Fruit fly (Drosophila melanogaster): ENCODE data around the gene Qsox3.

The Qsox3 gene

DNA sequence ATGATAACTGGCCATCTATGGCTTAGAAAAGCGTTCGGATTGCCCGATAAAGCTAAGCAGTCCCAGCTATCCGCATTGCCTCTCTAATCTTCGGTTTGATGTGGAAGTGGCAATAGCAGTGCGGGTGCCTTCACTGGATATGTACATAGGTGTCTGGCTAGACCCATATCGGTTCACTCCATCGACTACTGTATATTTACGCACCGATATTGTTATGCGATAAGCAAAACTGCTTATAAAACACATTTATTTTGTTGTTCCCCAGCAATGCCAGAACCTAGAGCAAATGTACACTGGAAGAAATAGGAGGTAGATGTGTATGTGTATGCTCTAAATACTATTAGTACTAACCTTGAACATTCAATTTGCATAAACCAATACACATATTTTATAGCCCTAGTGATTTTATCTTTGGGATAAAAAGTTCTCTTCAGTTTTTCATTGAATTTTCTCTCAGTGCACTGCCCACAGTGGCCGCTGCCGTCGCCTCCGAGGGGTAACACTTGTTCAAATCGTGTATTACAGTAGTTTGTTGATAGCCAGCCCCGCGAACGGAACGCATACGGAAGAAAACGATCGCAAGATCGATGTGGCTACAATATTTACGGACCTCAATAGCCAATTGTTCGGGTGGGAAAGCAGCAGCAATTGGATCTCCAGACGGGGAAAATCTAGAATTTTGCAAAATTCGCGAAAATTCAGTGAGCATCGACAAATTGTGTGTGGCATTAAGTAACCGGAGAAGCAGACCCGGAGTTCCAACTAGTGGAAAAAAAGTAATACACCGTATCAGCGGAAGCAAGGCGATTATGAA, 41.3 kb upstream of the Qsox3 start, which contains the start of gene CG31431 (continued):
- TF ChIP-seq Sry-β (GFP tag; optimal IDR thresholded peaks at IDR 0.05) (peak; percentile 57), sc (optimal IDR thresholded peaks at IDR 0.05) (no peak), sc (GFP tag; optimal IDR thresholded peaks at IDR 0.05) (peak; percentile 87), CG18619 (GFP tag; optimal IDR thresholded peaks at IDR 0.05) (peak; percentile 95), CG3407 (GFP tag; optimal IDR thresholded peaks at IDR 0.05) (peak; percentile 90), CG8388 (GFP tag; optimal IDR thresholded peaks at IDR 0.05) (peak; percentile 93), cato (GFP tag; optimal IDR thresholded peaks at IDR 0.05; ENCODE audit: borderline replicate concordance) (peak; percentile 93), Sox102F (GFP tag; optimal IDR thresholded peaks at IDR 0.05) (peak; percentile 96), Rx (GFP tag; IDR thresholded peaks at IDR 0.05) (peak; percentile 96), CG4730 (GFP tag; IDR thresholded peaks at IDR 0.05) (peak; percentile 95), hkb (optimal IDR thresholded peaks at IDR 0.05) (no peak), hkb (GFP tag; IDR thresholded peaks at IDR 0.05) (peak; percentile 98), bowl (GFP tag; IDR thresholded peaks at IDR 0.05) (peak; percentile 92), fu2 (GFP tag; optimal IDR thresholded peaks at IDR 0.05) (peak; percentile 97), CG15479 (GFP tag; optimal IDR thresholded peaks at IDR 0.05) (peak; percentile 58), pan (optimal IDR thresholded peaks at IDR 0.05) (no peak), pan (GFP tag; optimal IDR thresholded peaks at IDR 0.05 in 1 of 2, IDR thresholded peaks at IDR 0.05 in 1 of 2) (peak in 1 of 2 experiments; percentile 98), ham (GFP tag; IDR thresholded peaks at IDR 0.05) (peak; percentile 85), Abd-B (GFP tag; optimal IDR thresholded peaks at IDR 0.05) (peak; percentile 93), aop (GFP tag; IDR thresholded peaks at IDR 0.05) (peak; percentile 91), CG1792 (GFP tag; optimal IDR thresholded peaks at IDR 0.05) (peak; percentile 97), MTF-1 (GFP tag; optimal IDR thresholded peaks at IDR 0.05; ENCODE audit: borderline replicate concordance) (peak; percentile 93), CG12299 (tag; optimal IDR thresholded peaks at IDR 0.05) (peak; percentile 96), NFAT (GFP tag; IDR thresholded peaks at IDR 0.05) (peak; percentile 97), dmrt11E (tag; optimal IDR thresholded peaks at IDR 0.05) (peak; percentile 94), CG30403 (GFP tag; optimal IDR thresholded peaks at IDR 0.05) (peak; percentile 97), CG10321 (GFP tag; IDR thresholded peaks at IDR 0.05) (peak; percentile 71), Ets65A (GFP tag) (peak; percentile 99), Lpt (GFP tag; optimal IDR thresholded peaks at IDR 0.05) (no peak), sr (GFP tag; IDR thresholded peaks at IDR 0.05) (peak; percentile 88), dm (GFP tag; optimal IDR thresholded peaks at IDR 0.05) (peak; percentile 91), CG7357 (GFP tag; IDR thresholded peaks at IDR 0.05) (peak; percentile 93), Opbp (GFP tag; IDR thresholded peaks at IDR 0.05; ENCODE audit: partially characterized antibody) (no peak), CG10209 (GFP tag; optimal IDR thresholded peaks at IDR 0.05) (peak; percentile 97), Fer3 (tag; optimal IDR thresholded peaks at IDR 0.05) (peak; percentile 98), ERR (GFP tag; optimal IDR thresholded peaks at IDR 0.05) (peak; percentile 97), Oaz (GFP tag; IDR thresholded peaks at IDR 0.05) (peak; percentile 95), CG8281 (tag; optimal IDR thresholded peaks at IDR 0.05) (peak; percentile 84), CG11093 (GFP tag; IDR thresholded peaks at IDR 0.05) (peak; percentile 94), Spps (tag; optimal IDR thresholded peaks at IDR 0.05) (peak; percentile 90), esg (GFP tag; conservative IDR thresholded peaks at IDR 0.05) (peak; percentile 96), sim (GFP tag; IDR thresholded peaks at IDR 0.05) (peak; percentile 94), Scr (GFP tag; IDR thresholded peaks at IDR 0.05; ENCODE audit: partially characterized antibody) (no peak), klu (GFP tag; IDR thresholded peaks at IDR 0.05) (peak; percentile 95), MBD-R2 (GFP tag; IDR thresholded peaks at IDR 0.05) (peak; percentile 98), CG15269 (tag; optimal IDR thresholded peaks at IDR 0.05) (peak; percentile 98), wdn (GFP tag; IDR thresholded peaks at IDR 0.05) (peak; percentile 97), CG13123 (GFP tag; optimal IDR thresholded peaks at IDR 0.05) (peak; percentile 94), CG10959 (GFP tag; IDR thresholded peaks at IDR 0.05) (peak; percentile 95), CG11696 (GFP tag; IDR thresholded peaks at IDR 0.05) (peak; percentile 88)
